Comparison of ENCODE assay signal across 1 fruit fly cellular context in the genomic region with DNA sequence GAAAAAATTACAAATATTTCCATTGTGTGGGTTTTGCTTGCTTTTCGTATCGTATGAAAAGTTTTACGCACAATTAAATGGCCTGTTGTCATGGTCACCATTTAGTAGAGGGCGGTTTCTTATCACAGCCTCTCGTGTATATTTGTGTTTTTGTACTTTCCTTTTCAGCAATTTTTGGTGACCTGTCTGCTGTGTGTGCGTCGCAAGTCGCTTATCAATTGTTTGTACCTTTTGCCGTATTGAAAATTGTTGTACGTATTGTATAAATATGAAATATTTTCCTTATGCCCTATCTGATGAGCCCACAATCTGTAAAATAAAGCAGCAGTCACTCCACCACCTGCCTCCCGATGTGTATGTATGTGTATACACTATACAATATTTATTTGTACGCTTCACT.
TF ChIP-seq lines count a peak whose summit lies in the region.

No protein-coding gene starts in this region.

TF ChIP-seq in whole organism, embryonic, 481 proteins besides CTCF, POLR2A, EP300 and RAD21 (continued from another document):
- TF ChIP-seq D (optimal IDR thresholded peaks at IDR 0.05; lab: Kevin White, UChicago) (no peak), D (GFP tag; optimal IDR thresholded peaks at IDR 0.05; lab: Kevin White, UChicago) (no peak), fd64A (GFP tag; optimal IDR thresholded peaks at IDR 0.05; lab: Kevin White, UChicago) (peak; percentile 14), CG2199 (GFP tag; IDR thresholded peaks at IDR 0.05; lab: Robert Waterston, UW) (0 out of 3 replicates have a peak, but pooled peaks have one; percentile 46), sob (GFP tag; IDR thresholded peaks at IDR 0.05; lab: Robert Waterston, UW) (no peak), cwo (GFP tag; optimal IDR thresholded peaks at IDR 0.05; lab: Kevin White, UChicago) (no peak), CG7745 (tag; optimal IDR thresholded peaks at IDR 0.05; lab: Kevin White, UChicago) (no peak), slbo (GFP tag; IDR thresholded peaks at IDR 0.05; lab: Robert Waterston, UW) (no peak), Dad (GFP tag; optimal IDR thresholded peaks at IDR 0.05; lab: Kevin White, UChicago) (no peak), CG2712 (tag; optimal IDR thresholded peaks at IDR 0.05; lab: Kevin White, UChicago) (peak; percentile 7), Dek (tag; optimal IDR thresholded peaks at IDR 0.05; lab: Kevin White, UChicago) (no peak), CG13624 (GFP tag; optimal IDR thresholded peaks at IDR 0.05; lab: Kevin White, UChicago) (no peak), grn (GFP tag; optimal IDR thresholded peaks at IDR 0.05; lab: Kevin White, UChicago) (peak; percentile 2), CG8359 (GFP tag; optimal IDR thresholded peaks at IDR 0.05; lab: Kevin White, UChicago; ENCODE audit: borderline replicate concordance) (no peak), Dll (GFP tag; IDR thresholded peaks at IDR 0.05; lab: Robert Waterston, UW; ENCODE audit: partially characterized antibody) (no peak), CG34224 (GFP tag; IDR thresholded peaks at IDR 0.05; lab: Robert Waterston, UW; ENCODE audit: partially characterized antibody) (no peak), lola (GFP tag; optimal IDR thresholded peaks at IDR 0.05; lab: Kevin White, UChicago) (no peak), tio (GFP tag; optimal IDR thresholded peaks at IDR 0.05; lab: Kevin White, UChicago) (no peak), Blimp-1 (GFP tag; optimal IDR thresholded peaks at IDR 0.05; lab: Kevin White, UChicago) (peak; percentile 8), bcd (GFP tag; optimal IDR thresholded peaks at IDR 0.05; lab: Kevin White, UChicago) (no peak), dpn (GFP tag; optimal IDR thresholded peaks at IDR 0.05; lab: Kevin White, UChicago) (no peak), Sry-β (GFP tag; optimal IDR thresholded peaks at IDR 0.05; lab: Kevin White, UChicago) (no peak), Pdp1 (GFP tag; optimal IDR thresholded peaks at IDR 0.05; lab: Kevin White, UChicago) (peak in 1 of 2 experiments; percentile 11), Adf1 (GFP tag; IDR thresholded peaks at IDR 0.05; lab: Robert Waterston, UW) (no peak), kay (GFP tag; optimal IDR thresholded peaks at IDR 0.05; lab: Kevin White, UChicago) (no peak), CG7963 (GFP tag; IDR thresholded peaks at IDR 0.05; lab: Robert Waterston, UW; ENCODE audit: partially characterized antibody) (no peak), Bgb (GFP tag; IDR thresholded peaks at IDR 0.05; lab: Robert Waterston, UW; ENCODE audit: partially characterized antibody) (no peak), CG10274 (GFP tag; optimal IDR thresholded peaks at IDR 0.05; lab: Kevin White, UChicago) (peak; percentile 23), Mes4 (GFP tag; optimal IDR thresholded peaks at IDR 0.05; lab: Kevin White, UChicago) (no peak), NC2α (GFP tag; optimal IDR thresholded peaks at IDR 0.05; lab: Kevin White, UChicago) (no peak), oc (tag; optimal IDR thresholded peaks at IDR 0.05; lab: Kevin White, UChicago) (no peak), CG2202 (tag; optimal IDR thresholded peaks at IDR 0.05; lab: Kevin White, UChicago) (peak; percentile 14), stwl (tag; optimal IDR thresholded peaks at IDR 0.05; lab: Kevin White, UChicago) (peak; percentile 33), org-1 (GFP tag; optimal IDR thresholded peaks at IDR 0.05; lab: Kevin White, UChicago) (no peak), CG34422 (GFP tag; IDR thresholded peaks at IDR 0.05; lab: Robert Waterston, UW) (no peak), CG5953 (GFP tag; IDR thresholded peaks at IDR 0.05; lab: Robert Waterston, UW) (no peak), fd3F (GFP tag; optimal IDR thresholded peaks at IDR 0.05; lab: Kevin White, UChicago) (no peak), Xrp1 (GFP tag; IDR thresholded peaks at IDR 0.05; lab: Robert Waterston, UW) (0 out of 2 replicates have a peak, but pooled peaks have one; percentile 14), CG5180 (GFP tag; optimal IDR thresholded peaks at IDR 0.05; lab: Kevin White, UChicago) (no peak), Optix (GFP tag; IDR thresholded peaks at IDR 0.05; lab: Robert Waterston, UW) (no peak), CG32772 (GFP tag; IDR thresholded peaks at IDR 0.05; lab: Robert Waterston, UW) (no peak)
